Fruit fly (Drosophila melanogaster) whole organism, embryonic: ENCODE measurements around the gene salm.
A peak's percentile ranks its signal among the peaks of the same experiment; 100 is the strongest.

Experiments
- Bdp1 ChIP-seq: fragments of 200-800 bp; sonication (Bioruptor generic); optimal IDR thresholded peaks from 3 replicates; lab custom pipeline; 2016; ENCODE audit warnings: missing biosample characterization, missing genetic modification characterization
- Bteb2 ChIP-seq: fragments of 200-800 bp; sonication (Bioruptor generic); optimal IDR thresholded peaks from 2 replicates; lab custom pipeline; 2016; ENCODE audit warnings: missing biosample characterization, missing genetic modification characterization
- CG10267 ChIP-seq: fragments of 200-800 bp; sonication (Bioruptor generic); optimal IDR thresholded peaks from 2 replicates; lab custom pipeline; 2018; ENCODE audit warnings: missing biosample characterization, mild to moderate bottlenecking, missing genetic modification characterization, moderate library complexity
- CG10462 ChIP-seq: fragments of 200-800 bp; sonication (Bioruptor generic); optimal IDR thresholded peaks from 2 replicates; lab custom pipeline; 2016; ENCODE audit warnings: missing biosample characterization, missing genetic modification characterization
- CG10959 ChIP-seq: fragments of 200-800 bp; sonication (Bioruptor generic); IDR thresholded peaks from 2 replicates; pipeline ENCODE4 v1.3.6; 2022; ENCODE audit warnings: missing biosample characterization, missing genetic modification characterization
- CG12744 ChIP-seq: fragments of 200-800 bp; sonication (Bioruptor generic); optimal IDR thresholded peaks from 2 replicates; lab custom pipeline; 2016; ENCODE audit warnings: missing biosample characterization, missing genetic modification characterization
- CG14710 ChIP-seq: fragments of 200-800 bp; sonication (Bioruptor generic); optimal IDR thresholded peaks from 3 replicates; lab custom pipeline; 2019; ENCODE audit warnings: missing biosample characterization, mild to moderate bottlenecking, missing genetic modification characterization, moderate library complexity
- CG16863 ChIP-seq: fragments of 200-800 bp; sonication (Bioruptor generic); optimal IDR thresholded peaks from 3 replicates; lab custom pipeline; 2016; ENCODE audit warnings: missing biosample characterization, missing genetic modification characterization
- CG2199 ChIP-seq: fragments of 200-800 bp; sonication (Bioruptor generic); IDR thresholded peaks from 3 replicates; pipeline ENCODE4 v1.3.6; 2022; ENCODE audit warnings: missing biosample characterization, missing genetic modification characterization
- CG30403 ChIP-seq: fragments of 200-800 bp; sonication (Bioruptor generic); optimal IDR thresholded peaks from 3 replicates; lab custom pipeline; 2016; ENCODE audit warnings: missing biosample characterization, missing genetic modification characterization
- CG3407 ChIP-seq: fragments of 200-800 bp; sonication (Bioruptor generic); optimal IDR thresholded peaks from 2 replicates; lab custom pipeline; 2018; ENCODE audit warnings: missing biosample characterization, mild to moderate bottlenecking, missing genetic modification characterization
- CG4424 ChIP-seq: fragments of 200-800 bp; sonication (Bioruptor generic); optimal IDR thresholded peaks from 3 replicates; lab custom pipeline; 2016; ENCODE audit warnings: missing biosample characterization, missing genetic modification characterization
- CG4730 ChIP-seq: fragments of 200-800 bp; sonication (Bioruptor generic); IDR thresholded peaks from 2 replicates; pipeline ENCODE4 v1.3.6; 2022; ENCODE audit warnings: missing biosample characterization, missing genetic modification characterization
- CG4854 ChIP-seq: fragments of 200-800 bp; sonication (Bioruptor generic); optimal IDR thresholded peaks from 2 replicates; lab custom pipeline; 2016; ENCODE audit warnings: missing biosample characterization, missing genetic modification characterization, inconsistent platforms
- CG5953 ChIP-seq: fragments of 200-800 bp; sonication (Bioruptor generic); IDR thresholded peaks from 2 replicates; pipeline ENCODE4 v1.3.6; 2022; ENCODE audit warnings: missing biosample characterization, missing genetic modification characterization
- CG6254 ChIP-seq: fragments of 200-800 bp; sonication (Bioruptor generic); optimal IDR thresholded peaks from 3 replicates; lab custom pipeline; 2017; ENCODE audit warnings: mild to moderate bottlenecking, missing biosample characterization, missing genetic modification reagents, missing genetic modification characterization
- CG6683 ChIP-seq: fragments of 200-800 bp; sonication (Bioruptor generic); optimal IDR thresholded peaks from 2 replicates; lab custom pipeline; 2017; ENCODE audit warnings: missing biosample characterization, mild to moderate bottlenecking, missing genetic modification characterization, missing genetic modification reagents
- CG7839 ChIP-seq: fragments of 200-800 bp; sonication (Bioruptor generic); optimal IDR thresholded peaks from 3 replicates; lab custom pipeline; 2018; ENCODE audit warnings: missing biosample characterization, mild to moderate bottlenecking, missing genetic modification characterization, moderate library complexity
- CG8944 ChIP-seq: fragments of 200-800 bp; sonication (Bioruptor generic); optimal IDR thresholded peaks from 3 replicates; lab custom pipeline; 2016; ENCODE audit warnings: missing biosample characterization, missing genetic modification characterization
- Dref ChIP-seq: fragments of 200-800 bp; sonication (Bioruptor generic); IDR thresholded peaks from 2 replicates; pipeline ENCODE4 v1.3.6; 2022; ENCODE audit warnings: missing biosample characterization, missing genetic modification characterization
- E2f2 ChIP-seq: fragments of 200-800 bp; sonication (Bioruptor generic); IDR thresholded peaks from 2 replicates; pipeline ENCODE4 v1.3.6; 2022; ENCODE audit warnings: missing biosample characterization, missing genetic modification characterization
- Elba2 ChIP-seq: fragments of 200-800 bp; sonication (Bioruptor generic); optimal IDR thresholded peaks from 3 replicates; lab custom pipeline; 2016; ENCODE audit warnings: missing biosample characterization, missing genetic modification characterization
- Hmx ChIP-seq: fragments of 200-800 bp; sonication (Bioruptor generic); optimal IDR thresholded peaks from 2 replicates; lab custom pipeline; 2016; ENCODE audit warnings: missing biosample characterization, missing genetic modification characterization
- Mad ChIP-seq: fragments of 200-800 bp; sonication (Bioruptor generic); optimal IDR thresholded peaks from 2 replicates; lab custom pipeline; 2016; ENCODE audit warnings: missing biosample characterization, missing genetic modification characterization
- Oli ChIP-seq: fragments of 200-800 bp; sonication (Bioruptor generic); optimal IDR thresholded peaks from 2 replicates; lab custom pipeline; 2018; ENCODE audit warnings: missing biosample characterization, mild to moderate bottlenecking, missing genetic modification characterization, moderate library complexity
- Rx ChIP-seq: fragments of 200-800 bp; sonication (Bioruptor generic); IDR thresholded peaks from 2 replicates; pipeline ENCODE4 v1.3.6; 2022; ENCODE audit warnings: missing biosample characterization, missing genetic modification characterization
- Side ChIP-seq: fragments of 200-800 bp; sonication (Bioruptor generic); optimal IDR thresholded peaks from 2 replicates; lab custom pipeline; 2016; ENCODE audit warnings: missing biosample characterization, missing genetic modification characterization
- Vsx1 ChIP-seq: fragments of 200-800 bp; sonication (Bioruptor generic); optimal IDR thresholded peaks from 2 replicates; lab custom pipeline; 2017; ENCODE audit warnings: missing biosample characterization, mild to moderate bottlenecking, missing genetic modification characterization, missing genetic modification reagents
- Xrp1 ChIP-seq: fragments of 200-800 bp; sonication (Bioruptor generic); IDR thresholded peaks from 2 replicates; pipeline ENCODE4 v1.3.6; 2022; ENCODE audit warnings: missing biosample characterization, missing genetic modification characterization
- amos ChIP-seq: fragments of 200-800 bp; sonication (Bioruptor generic); IDR thresholded peaks from 2 replicates; pipeline ENCODE4 v1.3.6; 2022; ENCODE audit warnings: missing biosample characterization, missing genetic modification characterization; ENCODE audit not compliant: partially characterized antibody
- bab2 ChIP-seq: fragments of 200-800 bp; sonication (Bioruptor generic); optimal IDR thresholded peaks from 2 replicates; lab custom pipeline; 2016; ENCODE audit warnings: missing biosample characterization, missing genetic modification characterization
- btn ChIP-seq: fragments of 200-800 bp; sonication (Bioruptor generic); optimal IDR thresholded peaks from 2 replicates; lab custom pipeline; 2016; ENCODE audit warnings: missing biosample characterization, missing genetic modification characterization
- cad ChIP-seq: fragments of >200 bp; optimal IDR thresholded peaks from 2 replicates; lab custom pipeline; 2017; ENCODE audit warnings: missing biosample characterization, missing genetic modification characterization
- cg ChIP-seq: fragments of 200-800 bp; sonication (Bioruptor generic); optimal IDR thresholded peaks from 3 replicates; lab custom pipeline; 2019; ENCODE audit warnings: missing biosample characterization, mild to moderate bottlenecking, missing genetic modification characterization, moderate library complexity
- fd96Cb ChIP-seq: fragments of 200-800 bp; sonication (Bioruptor generic); optimal IDR thresholded peaks from 2 replicates; lab custom pipeline; 2018; ENCODE audit warnings: missing biosample characterization, mild to moderate bottlenecking, missing genetic modification characterization, moderate library complexity
- fu2 ChIP-seq: fragments of 200-800 bp; sonication (Bioruptor generic); optimal IDR thresholded peaks from 2 replicates; lab custom pipeline; 2016; ENCODE audit warnings: missing biosample characterization, missing genetic modification characterization
- grau ChIP-seq: fragments of 200-800 bp; optimal IDR thresholded peaks from 3 replicates; lab custom pipeline; 2019; ENCODE audit warnings: missing biosample characterization, mild to moderate bottlenecking, missing genetic modification characterization, moderate library complexity
- h ChIP-seq: fragments of >200 bp; optimal IDR thresholded peaks from 2 replicates; lab custom pipeline; 2017
- insv ChIP-seq, 2 experiments: fragments of 200-800 bp; sonication (Bioruptor generic); optimal IDR thresholded peaks; 3 replicates each; lab custom pipeline; 2016 to 2018; ENCODE audit warnings: missing biosample characterization in 2 of 2, missing genetic modification characterization in 2 of 2
- lov ChIP-seq, 2 experiments: fragments of 200-800 bp in 1 of 2; fragments of >200 bp in 1 of 2; sonication (Bioruptor generic) in 1 of 2; IDR thresholded peaks in 1 of 2; optimal IDR thresholded peaks in 1 of 2; 2 replicates in 1 of 2; 3 replicates in 1 of 2; pipeline versions ENCODE4 v1.3.6 to Lab custom; 2017 to 2022; ENCODE audit warnings: missing biosample characterization in 1 of 2, missing genetic modification characterization in 1 of 2
- oc ChIP-seq: fragments of 200-800 bp; sonication (Bioruptor generic); optimal IDR thresholded peaks from 2 replicates; lab custom pipeline; 2018; ENCODE audit warnings: missing biosample characterization, mild to moderate bottlenecking, missing genetic modification characterization, moderate library complexity
- row ChIP-seq: fragments of 200-800 bp; sonication (Bioruptor generic); IDR thresholded peaks from 3 replicates; pipeline ENCODE4 v1.3.6; 2022; ENCODE audit warnings: missing biosample characterization, missing genetic modification characterization
- sc ChIP-seq, 3 experiments: fragments of >200 bp in 2 of 3; fragments of 200-800 bp in 1 of 3; sonication (Bioruptor generic) in 1 of 3; optimal IDR thresholded peaks; 2 replicates in 2 of 3; 3 replicates in 1 of 3; lab custom pipeline; 2017; ENCODE audit warnings: mild to moderate bottlenecking in 1 of 3, missing biosample characterization in 1 of 3, missing genetic modification characterization in 1 of 3, missing genetic modification reagents in 1 of 3
- sima ChIP-seq: fragments of 200-800 bp; sonication (Bioruptor generic); optimal IDR thresholded peaks from 2 replicates; lab custom pipeline; 2016; ENCODE audit warnings: missing biosample characterization, missing genetic modification characterization
- sisA ChIP-seq: fragments of 200-800 bp; sonication (Bioruptor generic); IDR thresholded peaks from 2 replicates; pipeline ENCODE4 v1.3.6; 2022; ENCODE audit warnings: missing biosample characterization, missing genetic modification characterization
- sob ChIP-seq: fragments of 200-800 bp; sonication (Bioruptor generic); IDR thresholded peaks from 2 replicates; pipeline ENCODE4 v1.3.6; 2022; ENCODE audit warnings: missing biosample characterization, missing genetic modification characterization
- tup ChIP-seq: fragments of 200-800 bp; sonication (Bioruptor generic); optimal IDR thresholded peaks from 2 replicates; lab custom pipeline; 2016; ENCODE audit warnings: missing biosample characterization, mild to moderate bottlenecking, missing genetic modification characterization, moderate library complexity
- twi ChIP-seq: fragments of 200-800 bp; optimal IDR thresholded peaks from 2 replicates; lab custom pipeline; 2019; ENCODE audit warnings: missing biosample characterization, mild to moderate bottlenecking, missing genetic modification characterization, moderate library complexity
- vnd ChIP-seq: fragments of 200-800 bp; sonication (Bioruptor generic); IDR thresholded peaks from 3 replicates; pipeline ENCODE4 v1.3.6; 2022; ENCODE audit warnings: missing biosample characterization, missing genetic modification characterization; ENCODE audit not compliant: partially characterized antibody
- vvl ChIP-seq: fragments of 200-800 bp; sonication (Bioruptor generic); IDR thresholded peaks from 2 replicates; pipeline ENCODE4 v1.3.6; 2022; ENCODE audit warnings: missing biosample characterization, missing genetic modification characterization
- zf30C ChIP-seq: fragments of 200-800 bp; sonication (Bioruptor generic); optimal IDR thresholded peaks from 3 replicates; lab custom pipeline; 2018; ENCODE audit warnings: missing biosample characterization, mild to moderate bottlenecking, missing genetic modification characterization

Gene salm

DNA sequence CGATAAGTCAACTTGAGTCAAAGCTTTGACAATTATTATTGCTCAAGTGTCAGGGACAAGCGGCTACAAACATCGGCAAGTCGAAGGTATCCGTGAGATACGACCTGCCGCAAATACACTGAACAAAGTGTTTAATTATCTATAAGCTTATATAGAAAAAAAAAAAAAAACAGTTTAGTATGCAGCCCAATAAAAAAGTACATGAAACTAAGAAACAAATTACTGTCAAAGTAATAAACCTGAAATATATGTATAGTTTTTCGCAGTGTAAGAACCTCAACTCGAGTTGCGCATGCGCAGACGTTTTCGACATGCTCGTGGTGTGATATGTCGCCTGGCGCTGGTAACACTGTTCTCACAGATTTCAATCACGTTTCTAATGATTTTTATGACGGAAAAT lies 27.9 kb downstream of the salm start (continued):
- TF ChIP-seq zf30C (peak; percentile 35), bab2 (GFP tag; lab: Kevin White, UChicago) (peak; percentile 57), sima (no peak), cg (GFP tag; lab: Kevin White, UChicago) (no peak), row (GFP tag; lab: Robert Waterston, UW) (peak; percentile 65; the same call in 2 of the 3 replicates), CG16863 (GFP tag; lab: Kevin White, UChicago) (peak; percentile 24), Hmx (GFP tag; lab: Kevin White, UChicago) (no peak), fu2 (no peak), CG10959 (no peak), CG14710 (tag; lab: Kevin White, UChicago) (peak; percentile 53), fd96Cb (tag; lab: Kevin White, UChicago) (peak; percentile 24), CG6683 (GFP tag; lab: Kevin White, UChicago) (no peak), cad (GFP tag; lab: Kevin White, UChicago) (no peak), Bdp1 (GFP tag; lab: Kevin White, UChicago) (peak; percentile 10), Vsx1 (peak; percentile 47), Rx (peak; percentile 34; the same call in 1 of the 2 replicates), vnd (GFP tag; lab: Robert Waterston, UW) (no peak), Mad (GFP tag; lab: Kevin White, UChicago) (peak; percentile 17), CG10462 (GFP tag; lab: Kevin White, UChicago) (peak; percentile 51), vvl (GFP tag; lab: Robert Waterston, UW) (peak; percentile 70), CG7839 (tag; lab: Kevin White, UChicago) (peak; percentile 40), sob (GFP tag; lab: Robert Waterston, UW) (peak; percentile 55; the same call in 1 of the 2 replicates), CG12744 (GFP tag; lab: Kevin White, UChicago) (peak; percentile 16), Elba2 (GFP tag; lab: Kevin White, UChicago) (peak; percentile 57), sisA (0 out of 2 replicates have a peak, but pooled peaks have one; percentile 26), oc (tag; lab: Kevin White, UChicago) (no peak), lov (optimal IDR thresholded peaks at IDR 0.05; lab: Kevin White, UChicago) (no peak), lov (GFP tag; IDR thresholded peaks at IDR 0.05; lab: Robert Waterston, UW) (0 out of 3 replicates have a peak, but pooled peaks have one; percentile 36), CG6254 (peak; percentile 47), twi (tag; lab: Kevin White, UChicago) (peak; percentile 15), CG8944 (peak; percentile 12), btn (GFP tag; lab: Kevin White, UChicago) (no peak), CG4730 (no peak), h (lab: Kevin White, UChicago) (no peak), CG10267 (tag; lab: Kevin White, UChicago) (peak; percentile 46), tup (peak; percentile 50), Xrp1 (peak; percentile 78), amos (no peak), CG4424 (peak; percentile 42), CG3407 (GFP tag; lab: Kevin White, UChicago) (peak; percentile 32), Bteb2 (GFP tag; lab: Kevin White, UChicago) (peak; percentile 43), Oli (peak; percentile 43), CG5953 (GFP tag; lab: Robert Waterston, UW) (no peak), CG2199 (GFP tag; lab: Robert Waterston, UW) (no peak), sc (optimal IDR thresholded peaks at IDR 0.05; lab: Kevin White, UChicago) (no peak), sc (GFP tag; optimal IDR thresholded peaks at IDR 0.05; lab: Kevin White, UChicago) (peak; percentile 59), CG4854 (GFP tag; lab: Kevin White, UChicago) (no peak), Side (GFP tag; lab: Kevin White, UChicago) (no peak), insv (GFP tag; optimal IDR thresholded peaks at IDR 0.05; lab: Kevin White, UChicago) (no peak), E2f2 (GFP tag; lab: Robert Waterston, UW) (0 out of 2 replicates have a peak, but pooled peaks have one; percentile 13), grau (tag; lab: Kevin White, UChicago) (peak; percentile 42), CG30403 (GFP tag; lab: Kevin White, UChicago) (peak; percentile 61), Dref (GFP tag; lab: Robert Waterston, UW) (no peak)
